Worm (Caenorhabditis elegans) whole organism, young adult: ENCODE data around the gene pals-32.

Experiments used
- Y53G8AR.9 ChIP-seq: fragments of 200-800 bp; sonication (Bioruptor generic); conservative IDR thresholded peaks from 2 replicates; pipeline ENCODE4 v1.3.6; 2022; ENCODE audit warnings: missing genetic modification reagents, missing genetic modification characterization, missing compliant biosample characterization
- aptf-3 ChIP-seq: fragments of 200-800 bp; sonication (Bioruptor generic); IDR thresholded peaks from 2 replicates; pipeline ENCODE4 v1.3.6; 2022; ENCODE audit warnings: missing genetic modification characterization, missing compliant biosample characterization
- bed-1 ChIP-seq: fragments of 200-800 bp; sonication (Bioruptor generic); IDR thresholded peaks from 2 replicates; pipeline ENCODE4 v1.3.6; 2022; ENCODE audit warnings: missing genetic modification reagents, missing genetic modification characterization, missing compliant biosample characterization
- chd-7 ChIP-seq: sonication (generic microtip); optimal IDR thresholded peaks from 2 replicates; lab custom pipeline; 2016; ENCODE audit warnings: mild to moderate bottlenecking, missing genetic modification characterization, moderate library complexity, missing compliant biosample characterization
- hrde-1 ChIP-seq: sonication (generic microtip); optimal IDR thresholded peaks from 2 replicates; lab custom pipeline; 2016; ENCODE audit warnings: missing genetic modification characterization, mild to moderate bottlenecking, missing compliant biosample characterization, moderate library complexity, missing genotype, missing genetic modification reagents, borderline replicate concordance
- mxl-1 ChIP-seq: sonication (generic microtip); optimal IDR thresholded peaks from 2 replicates; lab custom pipeline; 2016; ENCODE audit warnings: missing genetic modification characterization, missing compliant biosample characterization
- nhr-120 ChIP-seq: fragments of 200-800 bp; sonication (Bioruptor generic); IDR thresholded peaks from 2 replicates; pipeline ENCODE4 v1.3.6; 2022; ENCODE audit warnings: missing genetic modification characterization, missing compliant biosample characterization
- pbrm-1 ChIP-seq: fragments of 200-800 bp; sonication (Bioruptor generic); IDR thresholded peaks from 2 replicates; pipeline ENCODE4 v1.3.6; 2022; ENCODE audit warnings: missing genetic modification reagents, missing genetic modification characterization, missing compliant biosample characterization

- no peak for TF ChIP-seq aptf-3
- no peak for TF ChIP-seq bed-1 (GFP tag; lab: Robert Waterston, UW)
- TF ChIP-seq chd-7 (tag; lab: Kevin White, UChicago) = no peak
- no peak for TF ChIP-seq nhr-120 (GFP tag; lab: Robert Waterston, UW)
- TF ChIP-seq hrde-1 (tag; lab: Kevin White, UChicago) = no peak
- no peak for TF ChIP-seq pbrm-1 (GFP tag; lab: Robert Waterston, UW)
- TF ChIP-seq Y53G8AR.9 (GFP tag; lab: Robert Waterston, UW) = no peak
- TF ChIP-seq mxl-1 = no peak
Observed at ce11 chrV:2896198-2896660, at the start of gene pals-32.
